In genomic region chrII:12981980-12982575, ce11 we compare ENCODE assay signal across 2 worm cellular contexts.
TF ChIP-seq lines count a peak whose summit lies in the region.

No protein-coding gene starts in this region.

TF ChIP-seq in whole organism, L1 larva, 84 proteins besides CTCF, POLR2A, EP300 and RAD21 (continued from another document):
- TF ChIP-seq mab-9 (GFP tag; IDR thresholded peaks at IDR 0.05; lab: Robert Waterston, UW) (no peak), efl-3 (GFP tag; optimal IDR thresholded peaks at IDR 0.05; lab: Kevin White, UChicago) (no peak), tlp-1 (tag; optimal IDR thresholded peaks at IDR 0.05; lab: Kevin White, UChicago) (no peak), lin-15B (tag; optimal IDR thresholded peaks at IDR 0.05; lab: Kevin White, UChicago) (no peak), elt-3 (tag; optimal IDR thresholded peaks at IDR 0.05; lab: Kevin White, UChicago) (no peak), rnt-1 (tag; optimal IDR thresholded peaks at IDR 0.05; lab: Kevin White, UChicago) (peak; percentile 20), nhr-20 (tag; optimal IDR thresholded peaks at IDR 0.05; lab: Kevin White, UChicago) (peak; percentile 30), aha-1 (tag; optimal IDR thresholded peaks at IDR 0.05; lab: Kevin White, UChicago) (no peak), snpc-4 (tag; optimal IDR thresholded peaks at IDR 0.05; lab: Kevin White, UChicago) (no peak), nhr-237 (tag; optimal IDR thresholded peaks at IDR 0.05; lab: Kevin White, UChicago) (no peak), snu-23 (GFP tag; optimal IDR thresholded peaks at IDR 0.05; lab: Kevin White, UChicago) (peak; percentile 12), lin-14 (GFP tag; optimal IDR thresholded peaks at IDR 0.05; lab: Kevin White, UChicago) (peak; percentile 54)
TF ChIP-seq in whole organism, L1 larva: peak in this region for 7.

TF ChIP-seq in whole organism, L4 larva, 104 proteins besides CTCF, POLR2A, EP300 and RAD21 (continued from another document):
- TF ChIP-seq ZK337.2 (GFP tag; IDR thresholded peaks at IDR 0.05; lab: Robert Waterston, UW) (no peak), aha-1 (tag; lab: Kevin White, UChicago) (no peak), unc-39 (tag; optimal IDR thresholded peaks at IDR 0.05; lab: Kevin White, UChicago) (no peak), dmd-8 (GFP tag; IDR thresholded peaks at IDR 0.05; lab: Robert Waterston, UW) (no peak), daf-8 (GFP tag; IDR thresholded peaks at IDR 0.05; lab: Robert Waterston, UW) (no peak), hif-1 (tag; optimal IDR thresholded peaks at IDR 0.05; lab: Kevin White, UChicago) (no peak), unc-62 (GFP tag; optimal IDR thresholded peaks at IDR 0.05 in 1 of 2; lab: Kevin White, UChicago) (no peak), unc-62 (tag; optimal IDR thresholded peaks at IDR 0.05; lab: Kevin White, UChicago) (no peak), jun-1 (tag; optimal IDR thresholded peaks at IDR 0.05; lab: Kevin White, UChicago) (no peak), madf-9 (GFP tag; conservative IDR thresholded peaks at IDR 0.05; lab: Robert Waterston, UW) (no peak), ceh-62 (tag; optimal IDR thresholded peaks at IDR 0.05; lab: Kevin White, UChicago) (no peak), Y5F2A.4 (GFP tag; optimal IDR thresholded peaks at IDR 0.05; lab: Kevin White, UChicago) (no peak), nhr-11 (tag; optimal IDR thresholded peaks at IDR 0.05; lab: Kevin White, UChicago) (no peak), F37D6.2 (tag; optimal IDR thresholded peaks at IDR 0.05; lab: Kevin White, UChicago) (no peak), lin-15B (tag; optimal IDR thresholded peaks at IDR 0.05; lab: Kevin White, UChicago) (no peak), ceh-32 (tag; optimal IDR thresholded peaks at IDR 0.05; lab: Kevin White, UChicago; ENCODE audit: poor library complexity) (no peak), duxl-1 (tag; optimal IDR thresholded peaks at IDR 0.05; lab: Kevin White, UChicago; ENCODE audit: poor library complexity) (no peak), daf-19 (GFP tag; conservative IDR thresholded peaks at IDR 0.05; lab: Robert Waterston, UW) (no peak), D1046.2 (GFP tag; IDR thresholded peaks at IDR 0.05; lab: Robert Waterston, UW) (no peak), pha-4 (GFP tag; IDR thresholded peaks at IDR 0.05; lab: Robert Waterston, UW) (no peak), pha-4 (tag; optimal IDR thresholded peaks at IDR 0.05; lab: Kevin White, UChicago) (no peak), dve-1 (tag; optimal IDR thresholded peaks at IDR 0.05; lab: Kevin White, UChicago; ENCODE audit: insufficient read depth) (peak; percentile 26), nhr-10 (tag; optimal IDR thresholded peaks at IDR 0.05; lab: Kevin White, UChicago) (no peak), mxl-2 (GFP tag; conservative IDR thresholded peaks at IDR 0.05; lab: Robert Waterston, UW) (no peak), aly-2 (tag; optimal IDR thresholded peaks at IDR 0.05; lab: Kevin White, UChicago) (no peak), attf-4 (tag; optimal IDR thresholded peaks at IDR 0.05; lab: Kevin White, UChicago) (no peak), F10B5.3 (tag; optimal IDR thresholded peaks at IDR 0.05; lab: Kevin White, UChicago) (no peak), gei-8 (GFP tag; optimal IDR thresholded peaks at IDR 0.05; lab: Kevin White, UChicago) (no peak), pqm-1 (tag; optimal IDR thresholded peaks at IDR 0.05; lab: Kevin White, UChicago) (peak; percentile 39), nhr-102 (tag; optimal IDR thresholded peaks at IDR 0.05; lab: Kevin White, UChicago) (no peak), lsy-2 (tag; optimal IDR thresholded peaks at IDR 0.05; lab: Kevin White, UChicago) (no peak), spr-1 (tag; optimal IDR thresholded peaks at IDR 0.05; lab: Kevin White, UChicago) (no peak), zip-11 (GFP tag; IDR thresholded peaks at IDR 0.05; lab: Robert Waterston, UW) (no peak)
